Worm (Caenorhabditis elegans): ENCODE results near the gene srh-130.

ce11 chrV:5104934-5105333 lies 46.0 kb upstream of the srh-130 start, which contains the start of gene srab-2:
- no peak for TF ChIP-seq nhr-11 (tag; optimal IDR thresholded peaks at IDR 0.05)
- no peak for TF ChIP-seq ama-1 (optimal IDR thresholded peaks at IDR 0.05)
- no peak for TF ChIP-seq K09A11.1 (tag; optimal IDR thresholded peaks at IDR 0.05; ENCODE audit: insufficient read depth)
- TF ChIP-seq K02D7.2 (tag; optimal IDR thresholded peaks at IDR 0.05), result no peak
- no peak for TF ChIP-seq tbx-2 (tag; optimal IDR thresholded peaks at IDR 0.05)
- TF ChIP-seq F13H6.1 (tag; optimal IDR thresholded peaks at IDR 0.05), result no peak
- no peak for TF ChIP-seq pha-4 (tag; optimal IDR thresholded peaks at IDR 0.05)

Data from whole organism, late embryonic.